Worm (Caenorhabditis elegans): ENCODE measurements around the gene C39B10.7.

- TF ChIP-seq tbx-11 (GFP tag; IDR thresholded peaks at IDR 0.05) = no peak
- TF ChIP-seq ama-1 (optimal IDR thresholded peaks at IDR 0.05) = no peak
- no peak for TF ChIP-seq sea-1 (GFP tag; conservative IDR thresholded peaks at IDR 0.05)
- no peak for TF ChIP-seq hmbx-1 (tag; optimal IDR thresholded peaks at IDR 0.05)
- no peak for TF ChIP-seq ceh-13 (GFP tag; optimal IDR thresholded peaks at IDR 0.05)
- no peak for TF ChIP-seq aly-1 (tag; optimal IDR thresholded peaks at IDR 0.05)
- no peak for TF ChIP-seq flt-1 (GFP tag; IDR thresholded peaks at IDR 0.05)
- no peak for TF ChIP-seq pes-1 (GFP tag; IDR thresholded peaks at IDR 0.05)
- TF ChIP-seq ceh-36 (tag; optimal IDR thresholded peaks at IDR 0.05) = no peak
- TF ChIP-seq hmg-4 (GFP tag; optimal IDR thresholded peaks at IDR 0.05) = no peak
- no peak for TF ChIP-seq F13C5.2 (tag; optimal IDR thresholded peaks at IDR 0.05)
- TF ChIP-seq hnd-1 (tag; optimal IDR thresholded peaks at IDR 0.05) = no peak
- TF ChIP-seq tra-4 (tag; optimal IDR thresholded peaks at IDR 0.05) = no peak
Measured at ce11 chrX:10440781-10441180, 35.9 kb upstream of the C39B10.7 start.

Measured in whole organism, early embryonic.